Fruit fly (Drosophila melanogaster) whole organism, pupa: ENCODE measurements around the gene CG3104.

Source experiments
- CG8301 ChIP-seq: fragments of 200-800 bp; sonication (Bioruptor generic); optimal IDR thresholded peaks from 2 replicates; lab custom pipeline; 2018; ENCODE audit warnings: missing biosample characterization, mild to moderate bottlenecking, missing genetic modification characterization
- Ets98B ChIP-seq: fragments of 200-800 bp; sonication (Bioruptor generic); IDR thresholded peaks from 2 replicates; pipeline ENCODE4 v1.3.6; 2022; ENCODE audit warnings: missing biosample characterization, missing genetic modification characterization

- TF ChIP-seq CG8301, result peak; percentile 31
- peak; percentile 82 for TF ChIP-seq Ets98B (GFP tag; lab: Robert Waterston, UW)
Measured at dm6 chr2L:2878859-2879258, 23.3 kb upstream of the CG3104 start, which contains the start of gene RabGGTb.
